Worm (Caenorhabditis elegans) whole organism, L3 larva: Measurements from ENCODE around the gene pigk-1.

Experiments
- elt-3 ChIP-seq, 3 experiments: fragments of 150-350 bp in 1 of 3; sonication (generic microtip) in 2 of 3; optimal IDR thresholded peaks; 2 replicates in 2 of 3; 4 replicates in 1 of 3; lab custom pipeline; 2014 to 2017; ENCODE audit warnings: missing biosample characterization in 3 of 3, missing genetic modification characterization in 3 of 3
- nhr-25 ChIP-seq: sonication (generic microtip); optimal IDR thresholded peaks from 2 replicates; lab custom pipeline; 2017; ENCODE audit warnings: missing biosample characterization, missing genetic modification characterization
- nhr-28 ChIP-seq: fragments of 150-350 bp; optimal IDR thresholded peaks from 2 replicates; lab custom pipeline; 2014; ENCODE audit warnings: missing biosample characterization, missing genetic modification characterization
- pha-4 ChIP-seq: fragments of 150-350 bp; optimal IDR thresholded peaks from 2 replicates; lab custom pipeline; 2014; ENCODE audit warnings: missing biosample characterization, missing genetic modification reagents, missing genetic modification characterization
- pqm-1 ChIP-seq: fragments of 150-350 bp; optimal IDR thresholded peaks from 2 replicates; lab custom pipeline; 2017; ENCODE audit warnings: missing biosample characterization, missing genetic modification characterization, inconsistent platforms

DNA sequence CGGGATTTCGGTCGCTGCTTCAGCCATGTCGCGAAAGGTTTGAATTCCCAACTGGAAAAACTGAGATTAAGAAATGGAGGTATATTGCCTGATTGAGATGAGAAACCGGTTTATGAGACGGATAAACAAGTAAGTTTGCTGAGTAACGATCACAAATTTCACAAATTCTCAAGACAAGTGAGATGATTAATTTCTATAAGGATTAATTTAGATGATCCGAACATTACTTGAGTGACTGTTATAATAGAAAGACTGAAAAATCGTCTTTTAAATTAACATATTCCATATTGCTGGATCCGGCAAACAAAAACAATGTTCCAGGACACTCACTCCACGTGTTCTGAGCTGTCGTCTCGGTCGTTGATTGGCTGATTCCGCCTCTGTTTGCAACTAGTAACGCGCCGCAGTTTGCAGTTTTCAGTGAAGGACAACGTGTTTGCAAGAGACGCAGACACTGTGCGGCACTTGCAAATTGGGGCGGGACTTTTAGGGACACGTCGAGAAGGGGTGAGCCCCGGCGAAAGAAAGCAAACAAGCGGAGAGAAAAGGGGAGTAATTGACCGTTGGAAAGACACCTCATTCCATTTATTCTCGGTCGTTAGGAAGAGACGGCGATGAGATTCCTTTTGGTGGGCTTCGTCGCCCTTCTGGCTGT is 9.1 kb upstream of the pigk-1 start, which contains the start of the genes imp-2 and enpl-1:
- peak; percentile 62 for TF ChIP-seq pqm-1 (tag; lab: Kevin White, UChicago)
- peak; percentile 94 for TF ChIP-seq pha-4 (tag; lab: Kevin White, UChicago)
- TF ChIP-seq elt-3 (tag; optimal IDR thresholded peaks at IDR 0.05; lab: Kevin White, UChicago), result no peak
- TF ChIP-seq nhr-28 (tag; lab: Kevin White, UChicago), result no peak
- peak; percentile 41 for TF ChIP-seq nhr-25 (tag; lab: Kevin White, UChicago)
